Fruit fly (Drosophila melanogaster) whole organism, embryonic: ENCODE measurements around the gene Frq2.

ENCODE experiments used
- CG1792 ChIP-seq: fragments of 200-800 bp; sonication (Bioruptor generic); optimal IDR thresholded peaks from 2 replicates; lab custom pipeline; 2016; ENCODE audit warnings: missing biosample characterization, missing genetic modification characterization
- CG8089 ChIP-seq: fragments of 200-800 bp; sonication (Bioruptor generic); optimal IDR thresholded peaks from 3 replicates; lab custom pipeline; 2016; ENCODE audit warnings: missing biosample characterization, missing genetic modification characterization
- Dip2 ChIP-seq: fragments of 200-800 bp; sonication (Bioruptor generic); IDR thresholded peaks from 2 replicates; pipeline ENCODE4 v1.3.6; 2022; ENCODE audit warnings: missing biosample characterization, missing genetic modification characterization
- HmgD ChIP-seq: fragments of 200-800 bp; sonication (Bioruptor generic); optimal IDR thresholded peaks from 3 replicates; lab custom pipeline; 2016; ENCODE audit warnings: missing biosample characterization, missing genetic modification characterization
- Nf-YC ChIP-seq: fragments of 200-800 bp; optimal IDR thresholded peaks from 3 replicates; lab custom pipeline; 2019; ENCODE audit warnings: missing biosample characterization, mild to moderate bottlenecking, missing genetic modification characterization, moderate library complexity
- Pdp1 ChIP-seq, 2 experiments: fragments of 200-800 bp; sonication (Bioruptor generic); optimal IDR thresholded peaks; 3 replicates each; lab custom pipeline; 2016; ENCODE audit warnings: missing biosample characterization in 2 of 2, missing genetic modification characterization in 2 of 2, mild to moderate bottlenecking in 1 of 2, moderate library complexity in 1 of 2

dm6 chrX:18140932-18141587 is 36.4 kb upstream of the Frq2 start:
- TF ChIP-seq Dip2 (GFP tag; lab: Robert Waterston, UW) (no peak), Nf-YC (tag; lab: Kevin White, UChicago) (no peak), HmgD (GFP tag; lab: Kevin White, UChicago) (no peak), CG1792 (GFP tag; lab: Kevin White, UChicago) (no peak), Pdp1 (GFP tag; optimal IDR thresholded peaks at IDR 0.05; lab: Kevin White, UChicago) (no peak), CG8089 (GFP tag; lab: Kevin White, UChicago) (no peak)
